Fruit fly (Drosophila melanogaster) whole organism, pupa: Measurements from ENCODE around the gene ctp.

ENCODE experiments used
- CG10348 ChIP-seq: fragments of 200-800 bp; sonication (Bioruptor generic); IDR thresholded peaks from 2 replicates; pipeline ENCODE4 v1.3.6; 2022; ENCODE audit warnings: missing biosample characterization, missing genetic modification characterization
- CG12605 ChIP-seq: fragments of 200-800 bp; sonication (Bioruptor generic); IDR thresholded peaks from 2 replicates; pipeline ENCODE4 v1.3.6; 2022; ENCODE audit warnings: missing biosample characterization, missing genetic modification characterization
- CG13204 ChIP-seq: fragments of 200-800 bp; sonication (Bioruptor generic); optimal IDR thresholded peaks from 2 replicates; lab custom pipeline; 2018; ENCODE audit warnings: missing biosample characterization, mild to moderate bottlenecking, missing genetic modification characterization, moderate library complexity
- CG14655 ChIP-seq: fragments of 200-800 bp; sonication (Bioruptor generic); optimal IDR thresholded peaks from 3 replicates; lab custom pipeline; 2017; ENCODE audit warnings: mild to moderate bottlenecking, missing biosample characterization, missing genetic modification reagents, missing genetic modification characterization
- CG15710 ChIP-seq: fragments of 200-800 bp; sonication (Bioruptor generic); optimal IDR thresholded peaks from 2 replicates; lab custom pipeline; 2018; ENCODE audit warnings: missing biosample characterization, mild to moderate bottlenecking, missing genetic modification characterization, moderate library complexity
- CG17806 ChIP-seq: fragments of 200-800 bp; sonication (Bioruptor generic); optimal IDR thresholded peaks from 2 replicates; lab custom pipeline; 2018; ENCODE audit warnings: missing biosample characterization, mild to moderate bottlenecking, missing genetic modification characterization, moderate library complexity
- CG32121 ChIP-seq: fragments of 200-800 bp; sonication (Bioruptor generic); IDR thresholded peaks from 2 replicates; pipeline ENCODE4 v1.3.6; 2022; ENCODE audit warnings: missing biosample characterization, missing genetic modification characterization
- CG34367 ChIP-seq: fragments of 200-800 bp; sonication (Bioruptor generic); optimal IDR thresholded peaks from 2 replicates; lab custom pipeline; 2018; ENCODE audit warnings: missing biosample characterization, mild to moderate bottlenecking, missing genetic modification characterization
- CG4496 ChIP-seq: fragments of 200-800 bp; sonication (Bioruptor generic); IDR thresholded peaks from 3 replicates; pipeline ENCODE4 v1.3.6; 2022; ENCODE audit warnings: missing biosample characterization, missing genetic modification characterization
- CG8159 ChIP-seq: fragments of 200-800 bp; sonication (Bioruptor generic); optimal IDR thresholded peaks from 3 replicates; lab custom pipeline; 2018; ENCODE audit warnings: missing biosample characterization, mild to moderate bottlenecking, missing genetic modification characterization, moderate library complexity
- CG8301 ChIP-seq: fragments of 200-800 bp; sonication (Bioruptor generic); optimal IDR thresholded peaks from 2 replicates; lab custom pipeline; 2018; ENCODE audit warnings: missing biosample characterization, mild to moderate bottlenecking, missing genetic modification characterization
- CG9948 ChIP-seq: fragments of 200-800 bp; sonication (Bioruptor generic); optimal IDR thresholded peaks from 2 replicates; lab custom pipeline; 2018; ENCODE audit warnings: missing biosample characterization, mild to moderate bottlenecking, missing genetic modification characterization, moderate library complexity
- D1 ChIP-seq: fragments of 200-800 bp; sonication (Bioruptor generic); optimal IDR thresholded peaks from 2 replicates; lab custom pipeline; 2018; ENCODE audit warnings: missing biosample characterization, mild to moderate bottlenecking, missing genetic modification characterization, moderate library complexity
- EcR ChIP-seq: fragments of 200-800 bp; sonication (Bioruptor generic); optimal IDR thresholded peaks from 3 replicates; lab custom pipeline; 2019; ENCODE audit warnings: missing biosample characterization, missing genetic modification characterization, mild to moderate bottlenecking, moderate library complexity, missing genetic modification reagents
- Ets98B ChIP-seq: fragments of 200-800 bp; sonication (Bioruptor generic); IDR thresholded peaks from 2 replicates; pipeline ENCODE4 v1.3.6; 2022; ENCODE audit warnings: missing biosample characterization, missing genetic modification characterization
- Pif1A ChIP-seq: fragments of 200-800 bp; sonication (Bioruptor generic); optimal IDR thresholded peaks from 3 replicates; lab custom pipeline; 2016; ENCODE audit warnings: missing biosample characterization, missing genetic modification characterization
- Pif1B ChIP-seq: fragments of 200-800 bp; sonication (Bioruptor generic); optimal IDR thresholded peaks from 3 replicates; lab custom pipeline; 2016; ENCODE audit warnings: missing biosample characterization, missing genetic modification characterization
- Snoo ChIP-seq: fragments of 200-800 bp; sonication (Bioruptor generic); optimal IDR thresholded peaks from 3 replicates; lab custom pipeline; 2017; ENCODE audit warnings: missing biosample characterization, mild to moderate bottlenecking, missing genetic modification characterization, inconsistent platforms
- fd96Ca ChIP-seq: fragments of 200-800 bp; sonication (Bioruptor generic); IDR thresholded peaks from 3 replicates; pipeline ENCODE4 v1.3.6; 2022; ENCODE audit warnings: missing biosample characterization, missing genetic modification characterization
- gl ChIP-seq: fragments of 200-800 bp; sonication (Bioruptor generic); optimal IDR thresholded peaks from 2 replicates; lab custom pipeline; 2018; ENCODE audit warnings: missing biosample characterization, mild to moderate bottlenecking, missing genetic modification characterization
- rn ChIP-seq: fragments of 200-800 bp; sonication (Bioruptor generic); IDR thresholded peaks from 2 replicates; pipeline ENCODE4 v1.3.6; 2022; ENCODE audit warnings: missing biosample characterization, missing genetic modification characterization

ctp gene

DNA sequence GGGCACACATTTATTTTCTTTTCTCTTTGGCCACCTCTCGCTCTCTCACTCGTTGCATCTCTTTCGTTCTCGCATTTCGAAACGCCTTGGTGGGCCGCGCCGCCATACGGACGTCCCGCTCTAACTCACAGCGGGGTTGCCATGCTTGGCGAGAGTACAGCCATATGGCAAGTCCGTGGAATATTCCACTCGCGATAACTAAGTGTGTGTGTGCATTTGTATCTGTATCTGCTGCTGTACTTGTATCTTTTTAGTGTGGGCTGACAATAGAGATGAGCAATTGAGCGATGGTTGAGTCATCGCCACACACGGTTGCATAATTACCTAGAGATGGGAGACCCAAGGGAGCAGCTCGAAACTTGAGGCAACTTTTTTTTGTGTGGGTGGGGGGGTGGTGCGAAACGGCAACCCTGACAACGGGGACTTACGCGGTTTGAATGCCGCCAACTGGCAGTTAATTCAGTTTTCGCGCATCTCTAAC, 3.1 kb upstream of the ctp start:
- no peak for TF ChIP-seq CG13204 (GFP tag; lab: Kevin White, UChicago)
- peak; percentile 87 for TF ChIP-seq CG32121
- TF ChIP-seq CG34367 (tag; lab: Kevin White, UChicago), result peak; percentile 34
- peak; percentile 94 for TF ChIP-seq fd96Ca
- TF ChIP-seq Pif1A (GFP tag; lab: Kevin White, UChicago), result peak; percentile 62
- TF ChIP-seq Pif1B (GFP tag; lab: Kevin White, UChicago), result peak; percentile 33
- TF ChIP-seq Snoo (tag; lab: Kevin White, UChicago), result peak; percentile 81
- TF ChIP-seq CG9948 (tag; lab: Kevin White, UChicago), result peak; percentile 24
- peak; percentile 63 for TF ChIP-seq CG15710 (tag; lab: Kevin White, UChicago)
- TF ChIP-seq CG8159 (tag; lab: Kevin White, UChicago), result peak; percentile 69
- peak; percentile 36 for TF ChIP-seq gl
- TF ChIP-seq CG10348 (GFP tag; lab: Robert Waterston, UW), result no peak
- TF ChIP-seq rn (GFP tag; lab: Robert Waterston, UW), result peak; percentile 62
- TF ChIP-seq CG17806 (tag; lab: Kevin White, UChicago), result peak; percentile 52
- peak; percentile 91 for TF ChIP-seq Ets98B (GFP tag; lab: Robert Waterston, UW)
- peak; percentile 55 for TF ChIP-seq CG8301 (tag; lab: Kevin White, UChicago)
- TF ChIP-seq CG4496 (GFP tag; lab: Robert Waterston, UW), result peak; percentile 94
- TF ChIP-seq EcR (GFP tag; lab: Kevin White, UChicago), result peak; percentile 54
- no peak for TF ChIP-seq D1
- peak; percentile 67 for TF ChIP-seq CG14655
- TF ChIP-seq CG12605, result peak; percentile 67; the same call in 1 of the 2 replicates

dm6 chrX:4686150-4686549, 1.4 kb upstream of the ctp start:
- TF ChIP-seq CG4496 (GFP tag; lab: Robert Waterston, UW) (peak; percentile 91), CG15710 (tag; lab: Kevin White, UChicago) (peak; percentile 70), Pif1A (GFP tag; lab: Kevin White, UChicago) (peak; percentile 73), fd96Ca (peak; percentile 69; the same call in 2 of the 3 replicates), CG8159 (tag; lab: Kevin White, UChicago) (peak; percentile 60), EcR (GFP tag; lab: Kevin White, UChicago) (no peak), CG9948 (tag; lab: Kevin White, UChicago) (peak; percentile 64), CG34367 (tag; lab: Kevin White, UChicago) (peak; percentile 80), CG13204 (GFP tag; lab: Kevin White, UChicago) (peak; percentile 78), D1 (no peak), CG8301 (tag; lab: Kevin White, UChicago) (peak; percentile 72), CG32121 (peak; percentile 81), CG14655 (peak; percentile 88), Pif1B (GFP tag; lab: Kevin White, UChicago) (peak; percentile 81), rn (GFP tag; lab: Robert Waterston, UW) (peak; percentile 70), CG10348 (GFP tag; lab: Robert Waterston, UW) (no peak), Ets98B (GFP tag; lab: Robert Waterston, UW) (peak; percentile 72), Snoo (tag; lab: Kevin White, UChicago) (peak; percentile 69), CG17806 (tag; lab: Kevin White, UChicago) (peak; percentile 40), gl (peak; percentile 77), CG12605 (peak; percentile 91)
- TF ChIP-seq, all 21 proteins: peak for 18

DNA sequence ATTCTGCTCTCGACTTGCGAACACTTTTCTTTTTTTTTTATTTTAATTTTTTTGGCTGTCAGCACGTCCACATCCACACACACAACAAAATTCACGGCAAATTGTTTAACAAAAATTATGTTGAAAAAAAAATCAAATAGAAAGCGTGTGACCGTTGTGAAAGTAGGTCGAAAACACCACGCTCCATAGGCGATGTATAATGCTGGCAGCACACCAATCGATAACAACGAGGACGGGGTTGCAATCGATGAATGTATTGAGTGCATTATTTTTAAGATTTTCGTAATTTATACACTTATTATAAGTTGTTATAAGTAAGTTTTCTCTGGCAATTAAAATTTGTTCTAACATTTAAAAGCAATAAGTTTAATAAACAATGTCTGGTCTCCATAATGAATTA, 877 bp upstream of the ctp start, which contains the start of gene Pp2C1:
Gene Pp2C1, minus strand, starts transcription at position 181 of the 400 bp plus-strand sequence.
- TF ChIP-seq CG12605, result no peak
- no peak for TF ChIP-seq CG4496 (GFP tag; lab: Robert Waterston, UW)
- TF ChIP-seq CG8301 (tag; lab: Kevin White, UChicago), result no peak
- TF ChIP-seq CG10348 (GFP tag; lab: Robert Waterston, UW), result no peak
- TF ChIP-seq Pif1A (GFP tag; lab: Kevin White, UChicago), result no peak
- TF ChIP-seq EcR (GFP tag; lab: Kevin White, UChicago), result no peak
- no peak for TF ChIP-seq CG9948 (tag; lab: Kevin White, UChicago)
- TF ChIP-seq CG15710 (tag; lab: Kevin White, UChicago), result no peak
- no peak for TF ChIP-seq rn (GFP tag; lab: Robert Waterston, UW)
- no peak for TF ChIP-seq fd96Ca
- no peak for TF ChIP-seq Pif1B (GFP tag; lab: Kevin White, UChicago)
- TF ChIP-seq, all 21 proteins: peak for 0

DNA sequence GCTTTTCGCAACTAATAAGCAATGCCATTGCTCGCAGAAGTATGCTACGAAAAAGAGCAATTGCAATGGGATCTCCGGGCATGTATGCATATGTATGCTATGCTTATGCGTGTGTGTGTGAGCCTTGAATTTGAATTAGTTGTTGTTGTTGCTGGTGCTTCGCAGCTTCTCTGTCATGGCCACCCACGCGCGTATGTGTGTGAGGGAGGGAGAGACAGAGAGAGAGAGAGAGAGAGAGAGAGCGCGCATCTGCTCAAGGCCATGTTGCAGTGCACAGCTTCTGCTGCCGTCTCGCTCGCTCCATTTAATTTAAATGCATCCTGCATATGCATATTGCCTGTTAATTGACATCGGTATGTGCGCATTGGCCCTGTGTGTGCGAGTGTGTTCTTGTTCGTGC, 3.2 kb downstream of the ctp start:
- TF ChIP-seq EcR (GFP tag; lab: Kevin White, UChicago) (no peak), CG8159 (tag; lab: Kevin White, UChicago) (no peak)

DNA sequence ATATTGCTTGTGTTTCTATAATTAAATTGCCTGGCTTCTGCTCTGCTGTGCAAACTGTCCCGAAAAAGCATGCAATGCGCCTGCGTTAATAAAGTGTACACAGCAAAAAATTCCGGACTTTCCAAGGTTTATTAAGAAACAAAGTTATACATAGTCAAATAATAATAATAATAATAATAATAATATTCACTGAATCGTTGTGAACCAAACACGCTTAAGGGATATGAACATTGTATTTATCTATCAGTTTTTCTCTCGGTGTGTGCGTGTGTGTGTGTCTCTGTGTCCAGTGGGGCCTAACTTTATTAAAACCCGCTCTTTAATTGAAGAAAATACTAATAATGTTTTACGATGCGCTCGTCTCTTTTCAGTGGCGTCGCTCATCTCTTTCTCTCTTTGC, 3.6 kb downstream of the ctp start:
- TF ChIP-seq CG17806 (tag; lab: Kevin White, UChicago) (peak; percentile 44), rn (GFP tag; lab: Robert Waterston, UW) (no peak), CG12605 (peak; percentile 46; the same call in 1 of the 2 replicates), D1 (no peak), EcR (GFP tag; lab: Kevin White, UChicago) (no peak), CG32121 (no peak), fd96Ca (no peak), CG14655 (peak; percentile 53), CG8301 (tag; lab: Kevin White, UChicago) (peak; percentile 37), Pif1A (GFP tag; lab: Kevin White, UChicago) (no peak), CG8159 (tag; lab: Kevin White, UChicago) (peak; percentile 56), CG10348 (GFP tag; lab: Robert Waterston, UW) (no peak), CG34367 (tag; lab: Kevin White, UChicago) (peak; percentile 32), gl (no peak), CG4496 (GFP tag; lab: Robert Waterston, UW) (peak; percentile 46; the same call in 2 of the 3 replicates), Ets98B (GFP tag; lab: Robert Waterston, UW) (0 out of 2 replicates have a peak, but pooled peaks have one; percentile 13), CG13204 (GFP tag; lab: Kevin White, UChicago) (no peak), CG15710 (tag; lab: Kevin White, UChicago) (peak; percentile 48), Snoo (tag; lab: Kevin White, UChicago) (no peak), CG9948 (tag; lab: Kevin White, UChicago) (peak; percentile 45), Pif1B (GFP tag; lab: Kevin White, UChicago) (no peak)
